Fruit fly (Drosophila melanogaster): Measurements from ENCODE around the gene Sgs7.
A peak's percentile ranks its signal among the peaks of the same experiment; 100 is the strongest.

DNA sequence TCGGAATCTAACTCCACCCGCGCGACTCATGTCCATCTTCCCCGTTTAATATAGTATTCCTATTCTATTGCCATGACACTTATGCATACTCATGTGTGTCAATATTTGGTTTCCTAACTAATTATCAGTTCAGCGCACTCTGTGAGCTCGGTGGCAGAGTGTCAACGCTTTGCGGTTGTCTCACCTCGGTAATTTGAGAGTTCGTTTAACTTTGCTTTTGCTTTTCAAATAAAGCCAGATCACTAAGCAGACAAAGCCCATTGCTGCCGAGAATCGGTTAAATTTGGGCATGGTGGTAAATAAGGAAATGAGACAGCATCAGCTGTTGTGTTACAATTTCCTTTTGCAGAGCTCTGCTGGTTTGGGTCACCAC lies 30.7 kb downstream of the Sgs7 start:
- no peak for TF ChIP-seq Aef1 (GFP tag; IDR thresholded peaks at IDR 0.05)
- TF ChIP-seq fd96Cb (tag; optimal IDR thresholded peaks at IDR 0.05) = no peak
- no peak for TF ChIP-seq CG43689 (GFP tag; IDR thresholded peaks at IDR 0.05)
- TF ChIP-seq CG2712 (tag; optimal IDR thresholded peaks at IDR 0.05) = peak; percentile 9
- no peak for TF ChIP-seq sens-2 (GFP tag; IDR thresholded peaks at IDR 0.05)
- peak; percentile 24 for TF ChIP-seq en (GFP tag; optimal IDR thresholded peaks at IDR 0.05)
- TF ChIP-seq sisA (GFP tag; IDR thresholded peaks at IDR 0.05) = no peak
- TF ChIP-seq br (optimal IDR thresholded peaks at IDR 0.05) = no peak
- no peak for TF ChIP-seq CG8478 (optimal IDR thresholded peaks at IDR 0.05)
- TF ChIP-seq CG16815 (GFP tag; optimal IDR thresholded peaks at IDR 0.05) = no peak
- no peak for TF ChIP-seq CG30403 (GFP tag; optimal IDR thresholded peaks at IDR 0.05)
- TF ChIP-seq E2f2 (GFP tag; IDR thresholded peaks at IDR 0.05) = peak; percentile 15; the same call in 1 of the 2 replicates
- no peak for TF ChIP-seq bbx (GFP tag; IDR thresholded peaks at IDR 0.05; ENCODE audit: partially characterized antibody)
